Fruit fly (Drosophila melanogaster) whole organism, embryonic: ENCODE results near the gene mRpS30.

Experiments
- C15 ChIP-seq: fragments of 200-800 bp; sonication (Bioruptor generic); IDR thresholded peaks from 3 replicates; pipeline ENCODE4 v1.3.6; 2022; ENCODE audit warnings: missing biosample characterization, missing genetic modification characterization
- CG11398 ChIP-seq: fragments of 200-800 bp; sonication (Bioruptor generic); optimal IDR thresholded peaks from 2 replicates; lab custom pipeline; 2016; ENCODE audit warnings: missing biosample characterization, missing genetic modification characterization
- CG11696 ChIP-seq: fragments of 200-800 bp; sonication (Bioruptor generic); IDR thresholded peaks from 2 replicates; pipeline ENCODE4 v1.3.6; 2022; ENCODE audit warnings: missing biosample characterization, missing genetic modification characterization
- CG12219 ChIP-seq: fragments of 200-800 bp; sonication (Bioruptor generic); optimal IDR thresholded peaks from 3 replicates; lab custom pipeline; 2018; ENCODE audit warnings: missing biosample characterization, mild to moderate bottlenecking, missing genetic modification characterization
- CG13775 ChIP-seq: fragments of 200-800 bp; sonication (Bioruptor generic); optimal IDR thresholded peaks from 3 replicates; lab custom pipeline; 2017; ENCODE audit warnings: missing biosample characterization, mild to moderate bottlenecking, missing genetic modification characterization
- CG13894 ChIP-seq: fragments of 200-800 bp; sonication (Bioruptor generic); optimal IDR thresholded peaks from 3 replicates; lab custom pipeline; 2018; ENCODE audit warnings: missing biosample characterization, mild to moderate bottlenecking, missing genetic modification characterization, moderate library complexity
- CG17359 ChIP-seq: fragments of 200-800 bp; sonication (Bioruptor generic); optimal IDR thresholded peaks from 3 replicates; lab custom pipeline; 2018; ENCODE audit warnings: missing biosample characterization, mild to moderate bottlenecking, missing genetic modification characterization, moderate library complexity
- CG17612 ChIP-seq: fragments of 200-800 bp; sonication (Bioruptor generic); IDR thresholded peaks from 2 replicates; pipeline ENCODE4 v1.3.6; 2022; ENCODE audit warnings: missing biosample characterization, missing genetic modification characterization
- CG2120 ChIP-seq: fragments of 200-800 bp; sonication (Bioruptor generic); optimal IDR thresholded peaks from 3 replicates; lab custom pipeline; 2016; ENCODE audit warnings: missing biosample characterization, missing genetic modification characterization
- CG2199 ChIP-seq: fragments of 200-800 bp; sonication (Bioruptor generic); IDR thresholded peaks from 3 replicates; pipeline ENCODE4 v1.3.6; 2022; ENCODE audit warnings: missing biosample characterization, missing genetic modification characterization
- CG4617 ChIP-seq: fragments of 200-800 bp; sonication (Bioruptor generic); optimal IDR thresholded peaks from 3 replicates; lab custom pipeline; 2016; ENCODE audit warnings: missing biosample characterization, missing genetic modification characterization, borderline replicate concordance
- CG6254 ChIP-seq: fragments of 200-800 bp; sonication (Bioruptor generic); optimal IDR thresholded peaks from 3 replicates; lab custom pipeline; 2017; ENCODE audit warnings: mild to moderate bottlenecking, missing biosample characterization, missing genetic modification reagents, missing genetic modification characterization
- CG7928 ChIP-seq: fragments of 200-800 bp; sonication (Bioruptor generic); optimal IDR thresholded peaks from 2 replicates; lab custom pipeline; 2017; ENCODE audit warnings: missing biosample characterization, mild to moderate bottlenecking, missing genetic modification characterization
- CG8359 ChIP-seq: fragments of 200-800 bp; sonication (Bioruptor generic); optimal IDR thresholded peaks from 2 replicates; lab custom pipeline; 2017; ENCODE audit warnings: missing biosample characterization, mild to moderate bottlenecking, missing genetic modification characterization, borderline replicate concordance
- CG8765 ChIP-seq: fragments of 200-800 bp; sonication (Bioruptor generic); IDR thresholded peaks from 2 replicates; pipeline ENCODE4 v1.3.6; 2022; ENCODE audit warnings: missing biosample characterization, missing genetic modification characterization
- CG8944 ChIP-seq: fragments of 200-800 bp; sonication (Bioruptor generic); optimal IDR thresholded peaks from 3 replicates; lab custom pipeline; 2016; ENCODE audit warnings: missing biosample characterization, missing genetic modification characterization
- CG9797 ChIP-seq: fragments of 200-800 bp; sonication (Bioruptor generic); optimal IDR thresholded peaks from 3 replicates; lab custom pipeline; 2018; ENCODE audit warnings: missing biosample characterization, mild to moderate bottlenecking, missing genetic modification characterization
- CG9876 ChIP-seq: fragments of 200-800 bp; sonication (Bioruptor generic); optimal IDR thresholded peaks from 2 replicates; lab custom pipeline; 2016; ENCODE audit warnings: missing biosample characterization, missing genetic modification characterization
- Doc2 ChIP-seq: fragments of 200-800 bp; sonication (Bioruptor generic); IDR thresholded peaks from 2 replicates; pipeline ENCODE4 v1.3.6; 2022; ENCODE audit warnings: missing biosample characterization, missing genetic modification characterization
- Dref ChIP-seq: fragments of 200-800 bp; sonication (Bioruptor generic); IDR thresholded peaks from 2 replicates; pipeline ENCODE4 v1.3.6; 2022; ENCODE audit warnings: missing biosample characterization, missing genetic modification characterization
- ERR ChIP-seq: fragments of 200-800 bp; sonication (Bioruptor generic); optimal IDR thresholded peaks from 2 replicates; lab custom pipeline; 2016; ENCODE audit warnings: missing biosample characterization, missing genetic modification characterization
- Hmr ChIP-seq: fragments of 200-800 bp; sonication (Bioruptor generic); optimal IDR thresholded peaks from 3 replicates; lab custom pipeline; 2017; ENCODE audit warnings: mild to moderate bottlenecking, missing biosample characterization, missing genetic modification reagents, missing genetic modification characterization
- Oli ChIP-seq: fragments of 200-800 bp; sonication (Bioruptor generic); optimal IDR thresholded peaks from 2 replicates; lab custom pipeline; 2018; ENCODE audit warnings: missing biosample characterization, mild to moderate bottlenecking, missing genetic modification characterization, moderate library complexity
- Pdp1 ChIP-seq, 2 experiments: fragments of 200-800 bp; sonication (Bioruptor generic); optimal IDR thresholded peaks; 3 replicates each; lab custom pipeline; 2016; ENCODE audit warnings: missing biosample characterization in 2 of 2, missing genetic modification characterization in 2 of 2, mild to moderate bottlenecking in 1 of 2, moderate library complexity in 1 of 2
- Taf1 ChIP-seq: fragments of 200-800 bp; sonication (Bioruptor generic); IDR thresholded peaks from 2 replicates; pipeline ENCODE4 v1.3.6; 2022; ENCODE audit warnings: missing biosample characterization, missing genetic modification characterization
- amos ChIP-seq: fragments of 200-800 bp; sonication (Bioruptor generic); IDR thresholded peaks from 2 replicates; pipeline ENCODE4 v1.3.6; 2022; ENCODE audit warnings: missing biosample characterization, missing genetic modification characterization; ENCODE audit not compliant: partially characterized antibody
- ap ChIP-seq: fragments of 200-800 bp; sonication (Bioruptor generic); IDR thresholded peaks from 2 replicates; pipeline ENCODE4 v1.3.6; 2022; ENCODE audit warnings: missing biosample characterization, missing genetic modification characterization
- ash1 ChIP-seq: fragments of 200-800 bp; sonication (Bioruptor generic); optimal IDR thresholded peaks from 2 replicates; lab custom pipeline; 2018; ENCODE audit warnings: missing biosample characterization, mild to moderate bottlenecking, missing genetic modification characterization
- cato ChIP-seq: fragments of 200-800 bp; sonication (Bioruptor generic); optimal IDR thresholded peaks from 2 replicates; lab custom pipeline; 2016; ENCODE audit warnings: missing biosample characterization, missing genetic modification characterization, borderline replicate concordance
- cg ChIP-seq: fragments of 200-800 bp; sonication (Bioruptor generic); optimal IDR thresholded peaks from 3 replicates; lab custom pipeline; 2019; ENCODE audit warnings: missing biosample characterization, mild to moderate bottlenecking, missing genetic modification characterization, moderate library complexity
- da ChIP-seq: fragments of 200-800 bp; sonication (Bioruptor generic); optimal IDR thresholded peaks from 2 replicates; lab custom pipeline; 2016; ENCODE audit warnings: missing biosample characterization, missing genetic modification characterization
- dan ChIP-seq: fragments of 200-800 bp; sonication (Bioruptor generic); IDR thresholded peaks from 2 replicates; pipeline ENCODE4 v1.3.6; 2022; ENCODE audit warnings: missing biosample characterization, missing genetic modification characterization
- dmrt11E ChIP-seq: fragments of 200-800 bp; sonication (Bioruptor generic); optimal IDR thresholded peaks from 3 replicates; lab custom pipeline; 2018; ENCODE audit warnings: missing biosample characterization, mild to moderate bottlenecking, missing genetic modification characterization, moderate library complexity
- eve ChIP-seq, 2 experiments: fragments of >200 bp; optimal IDR thresholded peaks; 2 replicates each; lab custom pipeline; 2017; ENCODE audit warnings: missing biosample characterization in 2 of 2, missing genetic modification characterization in 2 of 2
- gcm ChIP-seq: fragments of 200-800 bp; sonication (Bioruptor generic); optimal IDR thresholded peaks from 2 replicates; lab custom pipeline; 2019; ENCODE audit warnings: missing biosample characterization, mild to moderate bottlenecking, missing genetic modification characterization, moderate library complexity
- gro ChIP-seq: fragments of 200-800 bp; sonication (Bioruptor generic); optimal IDR thresholded peaks from 2 replicates; lab custom pipeline; 2016; ENCODE audit warnings: missing biosample characterization, missing genetic modification characterization
- jumu ChIP-seq: fragments of 200-800 bp; sonication (Bioruptor generic); optimal IDR thresholded peaks from 3 replicates; lab custom pipeline; 2016; ENCODE audit warnings: missing biosample characterization, missing genetic modification characterization
- kay ChIP-seq: fragments of 200-800 bp; sonication (Bioruptor generic); optimal IDR thresholded peaks from 2 replicates; lab custom pipeline; 2016; ENCODE audit warnings: missing biosample characterization, missing genetic modification characterization
- lilli ChIP-seq: fragments of 200-800 bp; sonication (Bioruptor generic); optimal IDR thresholded peaks from 3 replicates; lab custom pipeline; 2016; ENCODE audit warnings: missing biosample characterization, missing genetic modification characterization
- lola ChIP-seq, 3 experiments: fragments of >200 bp in 2 of 3; fragments of 200-800 bp in 1 of 3; sonication (Bioruptor generic) in 1 of 3; optimal IDR thresholded peaks; 2 replicates each; lab custom pipeline; 2017 to 2019; ENCODE audit warnings: missing biosample characterization in 3 of 3, missing genetic modification characterization in 3 of 3, mild to moderate bottlenecking in 1 of 3, moderate library complexity in 1 of 3
- luna ChIP-seq: fragments of 200-800 bp; sonication (Bioruptor generic); optimal IDR thresholded peaks from 2 replicates; lab custom pipeline; 2016; ENCODE audit warnings: missing biosample characterization, missing genetic modification characterization
- prd ChIP-seq, 3 experiments: fragments of >200 bp in 2 of 3; fragments of 200-800 bp in 1 of 3; sonication (Bioruptor generic) in 1 of 3; optimal IDR thresholded peaks in 2 of 3; IDR thresholded peaks in 1 of 3; 2 replicates in 2 of 3; 3 replicates in 1 of 3; pipeline versions ENCODE4 v1.3.6 to Lab custom; 2017 to 2022; ENCODE audit warnings: missing biosample characterization in 1 of 3, missing genetic modification characterization in 1 of 3
- pum ChIP-seq: fragments of 200-800 bp; sonication (Bioruptor generic); optimal IDR thresholded peaks from 2 replicates; lab custom pipeline; 2016; ENCODE audit warnings: missing biosample characterization, missing genetic modification characterization
- run ChIP-seq: fragments of 200-800 bp; sonication (Bioruptor generic); optimal IDR thresholded peaks from 3 replicates; lab custom pipeline; 2018; ENCODE audit warnings: missing biosample characterization, mild to moderate bottlenecking, missing genetic modification characterization
- sens-2 ChIP-seq: fragments of 200-800 bp; sonication (Bioruptor generic); IDR thresholded peaks from 2 replicates; pipeline ENCODE4 v1.3.6; 2022; ENCODE audit warnings: missing biosample characterization, missing genetic modification characterization
- slbo ChIP-seq: fragments of 200-800 bp; sonication (Bioruptor generic); IDR thresholded peaks from 2 replicates; pipeline ENCODE4 v1.3.6; 2022; ENCODE audit warnings: missing biosample characterization, missing genetic modification characterization
- trem ChIP-seq: fragments of 200-800 bp; optimal IDR thresholded peaks from 3 replicates; lab custom pipeline; 2019; ENCODE audit warnings: missing biosample characterization, mild to moderate bottlenecking, missing genetic modification characterization, moderate library complexity
- twi ChIP-seq: fragments of 200-800 bp; optimal IDR thresholded peaks from 2 replicates; lab custom pipeline; 2019; ENCODE audit warnings: missing biosample characterization, mild to moderate bottlenecking, missing genetic modification characterization, moderate library complexity
- unpg ChIP-seq: fragments of 200-800 bp; sonication (Bioruptor generic); optimal IDR thresholded peaks from 3 replicates; lab custom pipeline; 2018; ENCODE audit warnings: missing biosample characterization, mild to moderate bottlenecking, missing genetic modification characterization, moderate library complexity
- zen ChIP-seq: fragments of 200-800 bp; sonication (Bioruptor generic); optimal IDR thresholded peaks from 3 replicates; lab custom pipeline; 2018; ENCODE audit warnings: missing biosample characterization, mild to moderate bottlenecking, missing genetic modification characterization, moderate library complexity
- zf30C ChIP-seq: fragments of 200-800 bp; sonication (Bioruptor generic); optimal IDR thresholded peaks from 3 replicates; lab custom pipeline; 2018; ENCODE audit warnings: missing biosample characterization, mild to moderate bottlenecking, missing genetic modification characterization

mRpS30 gene

DNA sequence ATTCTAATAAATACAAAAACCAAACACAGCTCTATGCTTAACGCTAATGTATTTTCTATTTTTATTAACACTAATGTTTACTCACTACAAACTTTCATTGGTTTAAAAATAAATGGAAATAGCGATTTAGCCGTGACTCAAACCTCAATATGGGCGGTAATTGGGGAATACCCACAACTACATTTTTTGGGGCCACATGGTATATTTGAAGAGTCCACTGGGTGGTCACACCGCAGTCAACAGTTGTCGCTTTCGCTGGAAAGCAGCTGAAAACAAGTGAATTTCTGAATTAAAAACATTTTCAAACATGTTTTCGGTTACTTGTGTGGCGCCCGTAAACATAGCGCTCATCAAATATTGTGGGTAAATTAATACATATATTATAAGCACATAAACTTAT lies 36.9 kb upstream of the mRpS30 start, which contains the start of gene Mvd (continued):
- TF ChIP-seq Doc2 (no peak), CG7928 (GFP tag; lab: Kevin White, UChicago) (peak; percentile 38), da (GFP tag; lab: Kevin White, UChicago) (no peak), CG2120 (no peak), cato (GFP tag; lab: Kevin White, UChicago) (no peak), zen (no peak), Oli (tag; lab: Kevin White, UChicago) (no peak), trem (peak; percentile 48), amos (GFP tag; lab: Robert Waterston, UW) (peak; percentile 18; the same call in 1 of the 2 replicates), gcm (GFP tag; lab: Kevin White, UChicago) (no peak), CG13775 (GFP tag; lab: Kevin White, UChicago) (no peak), Hmr (GFP tag; lab: Kevin White, UChicago) (no peak), CG4617 (GFP tag; lab: Kevin White, UChicago) (peak; percentile 18), zf30C (GFP tag; lab: Kevin White, UChicago) (no peak), CG13894 (tag; lab: Kevin White, UChicago) (no peak), unpg (GFP tag; lab: Kevin White, UChicago) (no peak), lola (GFP tag; optimal IDR thresholded peaks at IDR 0.05; lab: Kevin White, UChicago) (no peak), ap (GFP tag; lab: Robert Waterston, UW) (no peak), kay (GFP tag; lab: Kevin White, UChicago) (no peak), dmrt11E (tag; lab: Kevin White, UChicago) (no peak), CG11696 (GFP tag; lab: Robert Waterston, UW) (no peak), Dref (GFP tag; lab: Robert Waterston, UW) (peak; percentile 46), pum (GFP tag; lab: Kevin White, UChicago) (no peak), CG12219 (GFP tag; lab: Kevin White, UChicago) (no peak), twi (tag; lab: Kevin White, UChicago) (no peak), CG6254 (GFP tag; lab: Kevin White, UChicago) (no peak), slbo (GFP tag; lab: Robert Waterston, UW) (no peak), dan (GFP tag; lab: Robert Waterston, UW) (no peak), Pdp1 (GFP tag; optimal IDR thresholded peaks at IDR 0.05; lab: Kevin White, UChicago) (peak in 1 of 2 experiments; percentile 46), gro (peak; percentile 6), ERR (GFP tag; lab: Kevin White, UChicago) (no peak), CG11398 (GFP tag; lab: Kevin White, UChicago) (no peak), prd (optimal IDR thresholded peaks at IDR 0.05; lab: Kevin White, UChicago) (no peak), prd (GFP tag; IDR thresholded peaks at IDR 0.05; lab: Robert Waterston, UW) (no peak), ash1 (GFP tag; lab: Kevin White, UChicago) (no peak), Taf1 (GFP tag; lab: Robert Waterston, UW) (no peak), eve (GFP tag; optimal IDR thresholded peaks at IDR 0.05; lab: Kevin White, UChicago) (no peak), cg (GFP tag; lab: Kevin White, UChicago) (no peak), CG17612 (GFP tag; lab: Robert Waterston, UW) (no peak), CG9797 (GFP tag; lab: Kevin White, UChicago) (peak; percentile 82), jumu (GFP tag; lab: Kevin White, UChicago) (no peak), lilli (GFP tag; lab: Kevin White, UChicago) (no peak), CG9876 (GFP tag; lab: Kevin White, UChicago) (no peak), CG8944 (GFP tag; lab: Kevin White, UChicago) (peak; percentile 16), CG2199 (GFP tag; lab: Robert Waterston, UW) (0 out of 3 replicates have a peak, but pooled peaks have one; percentile 24), luna (GFP tag; lab: Kevin White, UChicago) (no peak), CG8765 (GFP tag; lab: Robert Waterston, UW) (no peak), CG8359 (GFP tag; lab: Kevin White, UChicago) (no peak), sens-2 (no peak), run (tag; lab: Kevin White, UChicago) (no peak), C15 (GFP tag; lab: Robert Waterston, UW) (no peak), CG17359 (tag; lab: Kevin White, UChicago) (no peak)
